Worm (Caenorhabditis elegans): ENCODE measurements around the gene C42D4.18.

- TF ChIP-seq klf-2 (GFP tag; conservative IDR thresholded peaks at IDR 0.05) (no peak), cog-1 (tag; optimal IDR thresholded peaks at IDR 0.05) (no peak), flt-1 (GFP tag; IDR thresholded peaks at IDR 0.05) (no peak), ref-1 (GFP tag; conservative IDR thresholded peaks at IDR 0.05) (no peak), tab-1 (GFP tag; IDR thresholded peaks at IDR 0.05) (no peak), ztf-23 (GFP tag; IDR thresholded peaks at IDR 0.05) (no peak)
These were observed 10.3 kb downstream of the C42D4.18 start, which contains the start of gene str-44 for ce11 chrIV:7176887-7177286.
